Worm (Caenorhabditis elegans): ENCODE measurements around the gene mlc-3.

- TF ChIP-seq nhr-41 (GFP tag; IDR thresholded peaks at IDR 0.05): no peak
- no peak for TF ChIP-seq spr-3 (GFP tag; optimal IDR thresholded peaks at IDR 0.05)
- no peak for TF ChIP-seq nhr-76 (tag; optimal IDR thresholded peaks at IDR 0.05)
- TF ChIP-seq lin-13 (GFP tag; optimal IDR thresholded peaks at IDR 0.05): no peak
- no peak for TF ChIP-seq fkh-10 (GFP tag; optimal IDR thresholded peaks at IDR 0.05)
- TF ChIP-seq nhr-42 (GFP tag; IDR thresholded peaks at IDR 0.05): no peak
- no peak for TF ChIP-seq daf-12 (tag; optimal IDR thresholded peaks at IDR 0.05)
- no peak for TF ChIP-seq skn-1 (tag; optimal IDR thresholded peaks at IDR 0.05)
- TF ChIP-seq nhr-237 (tag; optimal IDR thresholded peaks at IDR 0.05): no peak
- no peak for TF ChIP-seq ama-1 (optimal IDR thresholded peaks at IDR 0.05)
- no peak for TF ChIP-seq nhr-28 (tag; optimal IDR thresholded peaks at IDR 0.05)
- no peak for TF ChIP-seq lin-15B (tag; optimal IDR thresholded peaks at IDR 0.05)
- TF ChIP-seq mxl-3 (GFP tag; optimal IDR thresholded peaks at IDR 0.05): no peak
Measured at ce11 chrIII:5573694-5574093, 8.9 kb downstream of the mlc-3 start, which contains the start of gene molo-1.
